Worm (Caenorhabditis elegans): ENCODE results near the gene ZC449.7.

DNA sequence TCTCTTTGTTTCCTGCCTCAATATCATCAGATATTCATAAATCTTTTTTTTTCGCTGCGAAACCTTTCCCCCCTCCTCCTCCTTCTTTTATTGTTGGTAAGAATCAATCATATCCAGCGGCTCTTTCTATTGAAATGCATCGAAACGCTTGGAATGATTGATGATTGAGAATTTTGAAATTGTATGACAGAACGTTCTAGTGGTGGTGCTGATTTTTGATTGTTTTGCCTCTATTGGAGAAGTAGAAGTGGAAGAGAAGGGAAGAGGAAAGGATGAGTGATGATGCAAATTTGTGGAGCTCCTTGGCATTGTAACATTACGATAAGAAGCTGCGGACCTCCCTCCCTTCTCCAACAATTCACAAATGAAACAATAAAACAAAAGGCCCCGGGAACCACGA is 48.3 kb upstream of the ZC449.7 start:
- TF ChIP-seq unc-62 (GFP tag; optimal IDR thresholded peaks at IDR 0.05) (no peak), ztf-11 (tag; optimal IDR thresholded peaks at IDR 0.05) (no peak), nfya-1 (tag; optimal IDR thresholded peaks at IDR 0.05; ENCODE audit: insufficient read depth) (no peak), elt-3 (tag; optimal IDR thresholded peaks at IDR 0.05) (no peak), pqm-1 (tag; optimal IDR thresholded peaks at IDR 0.05) (no peak), ztf-4 (tag; optimal IDR thresholded peaks at IDR 0.05) (no peak), sea-2 (GFP tag; optimal IDR thresholded peaks at IDR 0.05) (no peak), nhr-67 (tag; optimal IDR thresholded peaks at IDR 0.05) (no peak), nhr-77 (tag; optimal IDR thresholded peaks at IDR 0.05) (no peak)
